Worm (Caenorhabditis elegans) whole organism, L2 larva: ENCODE data around the gene nlp-6.
"Not testable (repeated sequence)": the region's sequence is repeated elsewhere in the genome, so short reads cannot be mapped to it uniquely, and the experiment has no call there.

Experiments
- C34F6.9 ChIP-seq: fragments of 150-350 bp; optimal IDR thresholded peaks from 2 replicates; lab custom pipeline; 2014; ENCODE audit warnings: missing biosample characterization, missing genetic modification characterization
- F13H6.1 ChIP-seq: sonication (generic microtip); optimal IDR thresholded peaks from 2 replicates; lab custom pipeline; 2016; ENCODE audit warnings: missing genetic modification characterization, missing compliant biosample characterization
- R02D3.7 ChIP-seq: fragments of 150-350 bp; optimal IDR thresholded peaks from 2 replicates; lab custom pipeline; 2014; ENCODE audit warnings: missing biosample characterization, missing genetic modification characterization
- ZK546.5 ChIP-seq: sonication (generic microtip); optimal IDR thresholded peaks from 2 replicates; lab custom pipeline; 2017; ENCODE audit warnings: missing biosample characterization, missing genetic modification characterization
- alr-1 ChIP-seq: fragments of 150-350 bp; optimal IDR thresholded peaks from 2 replicates; lab custom pipeline; 2014; ENCODE audit warnings: missing biosample characterization, missing genetic modification characterization
- aly-2 ChIP-seq: fragments of 150-350 bp; optimal IDR thresholded peaks from 2 replicates; lab custom pipeline; 2014; ENCODE audit warnings: missing biosample characterization, missing genetic modification characterization
- ama-1 ChIP-seq: fragments of 150-350 bp; optimal IDR thresholded peaks from 2 replicates; lab custom pipeline; 2018; ENCODE audit warnings: inconsistent platforms
- ceh-16 ChIP-seq: fragments of 150-350 bp; optimal IDR thresholded peaks from 2 replicates; lab custom pipeline; 2014; ENCODE audit warnings: missing biosample characterization, missing genetic modification characterization
- ceh-82 ChIP-seq: fragments of 150-350 bp; optimal IDR thresholded peaks from 2 replicates; lab custom pipeline; 2014; ENCODE audit warnings: missing biosample characterization, missing genetic modification characterization
- egl-27 ChIP-seq: sonication (generic microtip); optimal IDR thresholded peaks from 3 replicates; lab custom pipeline; 2017; ENCODE audit warnings: missing biosample characterization, missing genetic modification reagents, missing genetic modification characterization
- elt-1 ChIP-seq: fragments of 150-350 bp; optimal IDR thresholded peaks from 2 replicates; lab custom pipeline; 2014; ENCODE audit warnings: missing biosample characterization, missing genetic modification characterization
- elt-3 ChIP-seq: sonication (generic microtip); optimal IDR thresholded peaks from 2 replicates; lab custom pipeline; 2017; ENCODE audit warnings: missing biosample characterization, missing genetic modification characterization
- gmeb-1 ChIP-seq: fragments of 150-350 bp; optimal IDR thresholded peaks from 2 replicates; lab custom pipeline; 2014; ENCODE audit warnings: missing biosample characterization, missing genetic modification characterization
- lin-11 ChIP-seq: fragments of 150-350 bp; sonication (generic microtip); optimal IDR thresholded peaks from 2 replicates; lab custom pipeline; 2014; ENCODE audit warnings: missing biosample characterization, missing genetic modification characterization, inconsistent platforms, mixed read lengths
- lin-13 ChIP-seq: fragments of 150-350 bp; optimal IDR thresholded peaks from 2 replicates; lab custom pipeline; 2014; ENCODE audit warnings: missing biosample characterization, missing genetic modification reagents, missing genetic modification characterization
- lsy-2 ChIP-seq, 2 experiments: fragments of 150-350 bp in 1 of 2; sonication (generic microtip) in 1 of 2; optimal IDR thresholded peaks; 2 replicates each; lab custom pipeline; 2014 to 2017; ENCODE audit warnings: missing biosample characterization in 2 of 2, missing genetic modification characterization in 2 of 2
- mab-5 ChIP-seq: fragments of 150-350 bp; optimal IDR thresholded peaks from 2 replicates; lab custom pipeline; 2014; ENCODE audit warnings: missing biosample characterization, missing genetic modification characterization
- mbf-1 ChIP-seq: sonication (generic microtip); optimal IDR thresholded peaks from 2 replicates; lab custom pipeline; 2017; ENCODE audit warnings: missing biosample characterization, missing genetic modification characterization
- nhr-10 ChIP-seq: sonication (generic microtip); optimal IDR thresholded peaks from 2 replicates; lab custom pipeline; 2017; ENCODE audit warnings: missing biosample characterization, missing genetic modification characterization
- nhr-11 ChIP-seq: fragments of 150-350 bp; optimal IDR thresholded peaks from 2 replicates; lab custom pipeline; 2014; ENCODE audit warnings: missing biosample characterization, missing genetic modification characterization
- nhr-129 ChIP-seq: fragments of 150-350 bp; optimal IDR thresholded peaks from 2 replicates; lab custom pipeline; 2014; ENCODE audit warnings: missing biosample characterization, missing genetic modification characterization
- nhr-21 ChIP-seq: fragments of 150-350 bp; optimal IDR thresholded peaks from 2 replicates; lab custom pipeline; 2014; ENCODE audit warnings: missing biosample characterization, missing genetic modification characterization
- nhr-23 ChIP-seq: fragments of 150-350 bp; optimal IDR thresholded peaks from 2 replicates; lab custom pipeline; 2014; ENCODE audit warnings: missing biosample characterization, missing genetic modification reagents, missing genetic modification characterization
- nhr-237 ChIP-seq: fragments of 150-350 bp; optimal IDR thresholded peaks from 2 replicates; lab custom pipeline; 2014; ENCODE audit warnings: missing biosample characterization, missing genetic modification characterization
- sem-4 ChIP-seq: fragments of 150-350 bp; optimal IDR thresholded peaks from 2 replicates; lab custom pipeline; 2014; ENCODE audit warnings: missing biosample characterization, missing genetic modification reagents, missing genetic modification characterization
- sma-3 ChIP-seq: sonication (generic microtip); optimal IDR thresholded peaks from 2 replicates; lab custom pipeline; 2016; ENCODE audit warnings: missing genetic modification reagents, missing genetic modification characterization, missing compliant biosample characterization
- sma-9 ChIP-seq, 2 experiments: fragments of 150-350 bp in 1 of 2; sonication (generic microtip) in 1 of 2; optimal IDR thresholded peaks; 2 replicates each; lab custom pipeline; 2014 to 2016; ENCODE audit warnings: missing genetic modification characterization in 2 of 2, mild to moderate bottlenecking in 1 of 2, missing biosample characterization in 1 of 2, missing compliant biosample characterization in 1 of 2, missing genetic modification reagents in 1 of 2, moderate library complexity in 1 of 2
- unc-39 ChIP-seq: fragments of 150-350 bp; optimal IDR thresholded peaks from 2 replicates; lab custom pipeline; 2014; ENCODE audit warnings: missing biosample characterization, missing genetic modification characterization
- unc-55 ChIP-seq: fragments of 150-350 bp; sonication (generic microtip); optimal IDR thresholded peaks from 3 replicates; lab custom pipeline; 2014; ENCODE audit warnings: missing biosample characterization, missing genetic modification reagents, missing genetic modification characterization
- unc-62 ChIP-seq: fragments of 150-350 bp; optimal IDR thresholded peaks from 2 replicates; lab custom pipeline; 2014; ENCODE audit warnings: missing biosample characterization, missing genetic modification reagents, missing genetic modification characterization
- zag-1 ChIP-seq: fragments of 150-350 bp; optimal IDR thresholded peaks from 2 replicates; lab custom pipeline; 2014; ENCODE audit warnings: missing biosample characterization, missing genetic modification characterization
- ztf-1 ChIP-seq: fragments of 200-800 bp; sonication (Bioruptor generic); conservative IDR thresholded peaks from 2 replicates; pipeline ENCODE4 v1.3.6; 2022; ENCODE audit warnings: missing genetic modification characterization, missing compliant biosample characterization
- ztf-11 ChIP-seq: sonication (generic microtip); optimal IDR thresholded peaks from 2 replicates; lab custom pipeline; 2017; ENCODE audit warnings: missing biosample characterization, missing genetic modification characterization
- ztf-4 ChIP-seq: fragments of 150-350 bp; optimal IDR thresholded peaks from 2 replicates; lab custom pipeline; 2014; ENCODE audit warnings: missing biosample characterization, missing genetic modification characterization

nlp-6 gene

ce11 chrX:17642832-17643231 is 19.4 kb upstream of the nlp-6 start:
- TF ChIP-seq mab-5 (tag; lab: Kevin White, UChicago) (no peak), ztf-11 (tag; lab: Kevin White, UChicago) (no peak), zag-1 (no peak), C34F6.9 (tag; lab: Kevin White, UChicago) (no peak)
- TF ChIP-seq, all 48 proteins: peak for 0

- TF ChIP-seq ztf-1 (GFP tag; lab: Robert Waterston, UW) (no peak), nhr-23 (no peak), mbf-1 (no peak), sma-9 (GFP tag; optimal IDR thresholded peaks at IDR 0.05; lab: Kevin White, UChicago) (peak; percentile 9), sma-9 (tag; optimal IDR thresholded peaks at IDR 0.05; lab: Kevin White, UChicago) (no peak), sma-3 (GFP tag; lab: Kevin White, UChicago) (peak; percentile 22), ztf-4 (tag; lab: Kevin White, UChicago) (no peak), ama-1 (no peak), nhr-10 (tag; lab: Kevin White, UChicago) (no peak), elt-1 (tag; lab: Kevin White, UChicago) (no peak), mab-5 (tag; lab: Kevin White, UChicago) (no peak), ceh-82 (tag; lab: Kevin White, UChicago) (no peak), lsy-2 (tag; optimal IDR thresholded peaks at IDR 0.05; lab: Kevin White, UChicago) (no peak), sem-4 (tag; lab: Kevin White, UChicago) (no peak)
Measured at ce11 chrX:17643812-17644211, 18.4 kb upstream of the nlp-6 start.

ce11 chrX:17649380-17649779 is 12.9 kb upstream of the nlp-6 start, which contains the start of gene tmem-218:
TSS of gene tmem-218 (plus strand) at chrX:17649680.
- not testable (repeated sequence) for TF ChIP-seq egl-27 (tag; lab: Kevin White, UChicago); nhr-10 (tag; lab: Kevin White, UChicago); nhr-23

ce11 chrX:17667288-17667687 is 5.0 kb downstream of the nlp-6 start:
- no peak for TF ChIP-seq unc-55 (GFP tag; lab: Kevin White, UChicago)
- TF ChIP-seq R02D3.7 = no peak
- TF ChIP-seq unc-39 = no peak
- TF ChIP-seq mab-5 (tag; lab: Kevin White, UChicago) = no peak
- TF ChIP-seq C34F6.9 (tag; lab: Kevin White, UChicago) = peak; percentile 21
- TF ChIP-seq gmeb-1 = no peak
- TF ChIP-seq unc-62 (GFP tag; lab: Kevin White, UChicago) = no peak
- TF ChIP-seq ceh-82 (tag; lab: Kevin White, UChicago) = no peak
- TF ChIP-seq ZK546.5 = no peak
- no peak for TF ChIP-seq alr-1 (tag; lab: Kevin White, UChicago)
- TF ChIP-seq sma-9 (GFP tag; optimal IDR thresholded peaks at IDR 0.05; lab: Kevin White, UChicago) = peak; percentile 37
- no peak for TF ChIP-seq sma-9 (tag; optimal IDR thresholded peaks at IDR 0.05; lab: Kevin White, UChicago)
- TF ChIP-seq lin-13 = no peak
- TF ChIP-seq elt-3 (tag; lab: Kevin White, UChicago) = no peak
- no peak for TF ChIP-seq ceh-16 (tag; lab: Kevin White, UChicago)
- TF ChIP-seq nhr-11 (tag; lab: Kevin White, UChicago) = no peak
- no peak for TF ChIP-seq nhr-23
- TF ChIP-seq aly-2 = no peak
- peak; percentile 57 for TF ChIP-seq nhr-129 (tag; lab: Kevin White, UChicago)
- no peak for TF ChIP-seq nhr-237 (tag; lab: Kevin White, UChicago)
- TF ChIP-seq nhr-21 (tag; lab: Kevin White, UChicago) = no peak
- no peak for TF ChIP-seq sma-3 (GFP tag; lab: Kevin White, UChicago)
- peak; percentile 55 for TF ChIP-seq F13H6.1 (tag; lab: Kevin White, UChicago)

ce11 chrX:17670379-17671077 is 8.3 kb downstream of the nlp-6 start, which contains the start of gene T23E7.2:
TSS of gene T23E7.2 (plus strand) at chrX:17671027.
- TF ChIP-seq unc-62 (GFP tag; lab: Kevin White, UChicago) (no peak), nhr-129 (tag; lab: Kevin White, UChicago) (peak; percentile 48), lin-11 (tag; lab: Kevin White, UChicago) (no peak), F13H6.1 (tag; lab: Kevin White, UChicago) (peak; percentile 50), sma-9 (GFP tag; optimal IDR thresholded peaks at IDR 0.05; lab: Kevin White, UChicago) (peak; percentile 54), sma-9 (tag; optimal IDR thresholded peaks at IDR 0.05; lab: Kevin White, UChicago) (no peak), nhr-10 (tag; lab: Kevin White, UChicago) (no peak)
